Worm (Caenorhabditis elegans) whole organism, midembryonic: ENCODE results near the gene T07F8.1.
A peak's percentile ranks its signal among the peaks of the same experiment; 100 is the strongest.

Experiments
- T22C8.4 ChIP-seq: fragments of 200-800 bp; sonication (Bioruptor generic); IDR thresholded peaks from 2 replicates; pipeline ENCODE4 v1.3.6; 2022; ENCODE audit warnings: missing genetic modification characterization, missing compliant biosample characterization
- cog-1 ChIP-seq: sonication (generic microtip); optimal IDR thresholded peaks from 2 replicates; lab custom pipeline; 2016; ENCODE audit warnings: missing genetic modification characterization, missing compliant biosample characterization
- flt-1 ChIP-seq: fragments of 200-800 bp; sonication (Bioruptor generic); IDR thresholded peaks from 2 replicates; pipeline ENCODE4 v1.3.6; 2022; ENCODE audit warnings: missing genetic modification characterization, missing compliant biosample characterization
- klf-2 ChIP-seq: fragments of 200-800 bp; sonication (Bioruptor generic); conservative IDR thresholded peaks from 2 replicates; pipeline ENCODE4 v1.3.6; 2022; ENCODE audit warnings: missing genetic modification reagents, missing genetic modification characterization, missing compliant biosample characterization
- med-1 ChIP-seq: sonication (generic microtip); optimal IDR thresholded peaks from 2 replicates; lab custom pipeline; 2017; ENCODE audit warnings: missing genetic modification characterization, mild to moderate bottlenecking, missing compliant biosample characterization, antibody characterized with exemption, missing genetic modification reagents; ENCODE audit not compliant: insufficient read depth
- ref-1 ChIP-seq: fragments of 200-800 bp; sonication (Bioruptor generic); conservative IDR thresholded peaks from 2 replicates; pipeline ENCODE4 v1.3.6; 2022; ENCODE audit warnings: missing genetic modification reagents, missing genetic modification characterization, missing compliant biosample characterization
- tab-1 ChIP-seq: fragments of 200-800 bp; sonication (Bioruptor generic); IDR thresholded peaks from 2 replicates; pipeline ENCODE4 v1.3.6; 2022; ENCODE audit warnings: missing genetic modification characterization, missing compliant biosample characterization
- ztf-23 ChIP-seq: fragments of 200-800 bp; sonication (Bioruptor generic); IDR thresholded peaks from 2 replicates; pipeline ENCODE4 v1.3.6; 2022; ENCODE audit warnings: missing genetic modification reagents, missing genetic modification characterization, missing compliant biosample characterization
- ztf-29 ChIP-seq: fragments of 200-800 bp; sonication (Bioruptor generic); IDR thresholded peaks from 2 replicates; pipeline ENCODE4 v1.3.6; 2022; ENCODE audit warnings: missing genetic modification reagents, missing genetic modification characterization, missing compliant biosample characterization

Gene T07F8.1

ce11 chrII:7126457-7126856 is 21.7 kb upstream of the T07F8.1 start, which contains the start of gene F10E7.1:
TSS of gene F10E7.1 (plus strand) at chrII:7126757.
- TF ChIP-seq klf-2 (GFP tag; lab: Robert Waterston, UW) = no peak
- TF ChIP-seq tab-1 (GFP tag; lab: Robert Waterston, UW) = no peak
- TF ChIP-seq ztf-23 = no peak
- no peak for TF ChIP-seq ztf-29 (GFP tag; lab: Robert Waterston, UW)
- TF ChIP-seq cog-1 (tag; lab: Kevin White, UChicago) = no peak
- no peak for TF ChIP-seq flt-1 (GFP tag; lab: Robert Waterston, UW)
- TF ChIP-seq T22C8.4 (GFP tag; lab: Robert Waterston, UW) = no peak

- no peak for TF ChIP-seq ztf-23
- TF ChIP-seq flt-1 (GFP tag; lab: Robert Waterston, UW) = no peak
- TF ChIP-seq med-1 (GFP tag; lab: Kevin White, UChicago) = no peak
- TF ChIP-seq tab-1 (GFP tag; lab: Robert Waterston, UW) = no peak
- no peak for TF ChIP-seq ref-1 (GFP tag; lab: Robert Waterston, UW)
- no peak for TF ChIP-seq T22C8.4 (GFP tag; lab: Robert Waterston, UW)
- TF ChIP-seq klf-2 (GFP tag; lab: Robert Waterston, UW) = no peak
- TF ChIP-seq ztf-29 (GFP tag; lab: Robert Waterston, UW) = no peak
- TF ChIP-seq cog-1 (tag; lab: Kevin White, UChicago) = no peak
These were observed 16.1 kb upstream of the T07F8.1 start, which contains the start of the genes T07F8.4 and gld-3 for ce11 chrII:7131871-7132693. TSS of gene T07F8.4 (minus strand) at chrII:7132032. TSS of gene gld-3 (plus strand) at chrII:7132643.

- TF ChIP-seq tab-1 (GFP tag; lab: Robert Waterston, UW) (no peak), klf-2 (GFP tag; lab: Robert Waterston, UW) (no peak), ref-1 (GFP tag; lab: Robert Waterston, UW) (no peak), T22C8.4 (GFP tag; lab: Robert Waterston, UW) (no peak), cog-1 (tag; lab: Kevin White, UChicago) (no peak), ztf-23 (no peak), flt-1 (GFP tag; lab: Robert Waterston, UW) (no peak), ztf-29 (GFP tag; lab: Robert Waterston, UW) (no peak), med-1 (GFP tag; lab: Kevin White, UChicago) (no peak)
These were observed 9.1 kb upstream of the T07F8.1 start for ce11 chrII:7139064-7139463.

ce11 chrII:7144307-7144706 is 3.9 kb upstream of the T07F8.1 start, which contains the start of gene npr-31:
TSS of gene npr-31 (plus strand) at chrII:7144607.
- no peak for TF ChIP-seq ref-1 (GFP tag; lab: Robert Waterston, UW)
- TF ChIP-seq med-1 (GFP tag; lab: Kevin White, UChicago) = no peak
- TF ChIP-seq flt-1 (GFP tag; lab: Robert Waterston, UW) = no peak
- no peak for TF ChIP-seq ztf-29 (GFP tag; lab: Robert Waterston, UW)
- no peak for TF ChIP-seq cog-1 (tag; lab: Kevin White, UChicago)
- no peak for TF ChIP-seq T22C8.4 (GFP tag; lab: Robert Waterston, UW)
- TF ChIP-seq ztf-23 = no peak

ce11 chrII:7146240-7146639 is 2.0 kb upstream of the T07F8.1 start:
- no peak for TF ChIP-seq flt-1 (GFP tag; lab: Robert Waterston, UW)
- no peak for TF ChIP-seq T22C8.4 (GFP tag; lab: Robert Waterston, UW)
- TF ChIP-seq tab-1 (GFP tag; lab: Robert Waterston, UW) = no peak
- no peak for TF ChIP-seq ztf-23
- TF ChIP-seq med-1 (GFP tag; lab: Kevin White, UChicago) = no peak

ce11 chrII:7147550-7147949 is 649 bp upstream of the T07F8.1 start:
- TF ChIP-seq ztf-29 (GFP tag; lab: Robert Waterston, UW) (no peak), cog-1 (tag; lab: Kevin White, UChicago) (no peak), tab-1 (GFP tag; lab: Robert Waterston, UW) (no peak)

- peak; percentile 69; the same call in 1 of the 2 replicates for TF ChIP-seq klf-2 (GFP tag; lab: Robert Waterston, UW)
- peak; percentile 84 for TF ChIP-seq flt-1 (GFP tag; lab: Robert Waterston, UW)
- TF ChIP-seq ztf-23 = peak; percentile 87
- no peak for TF ChIP-seq ztf-29 (GFP tag; lab: Robert Waterston, UW)
- peak; percentile 94 for TF ChIP-seq cog-1 (tag; lab: Kevin White, UChicago)
- no peak for TF ChIP-seq T22C8.4 (GFP tag; lab: Robert Waterston, UW)
- no peak for TF ChIP-seq ref-1 (GFP tag; lab: Robert Waterston, UW)
- TF ChIP-seq med-1 (GFP tag; lab: Kevin White, UChicago) = peak; percentile 56
- TF ChIP-seq tab-1 (GFP tag; lab: Robert Waterston, UW) = peak; percentile 72; the same call in 1 of the 2 replicates
These were observed 3.9 kb downstream of the T07F8.1 start, which contains the start of gene fust-1 for ce11 chrII:7151969-7152631. TSS of gene fust-1 (plus strand) at chrII:7152581.

ce11 chrII:7154711-7155110 is 6.5 kb downstream of the T07F8.1 start:
- TF ChIP-seq med-1 (GFP tag; lab: Kevin White, UChicago) (no peak), cog-1 (tag; lab: Kevin White, UChicago) (no peak), flt-1 (GFP tag; lab: Robert Waterston, UW) (no peak), klf-2 (GFP tag; lab: Robert Waterston, UW) (no peak), tab-1 (GFP tag; lab: Robert Waterston, UW) (no peak), ztf-23 (no peak), T22C8.4 (GFP tag; lab: Robert Waterston, UW) (no peak), ztf-29 (GFP tag; lab: Robert Waterston, UW) (no peak), ref-1 (GFP tag; lab: Robert Waterston, UW) (no peak)
